Fruit fly (Drosophila melanogaster): Measurements from ENCODE around the gene CG34451.

Gene CG34451

dm6 chr3L:15704250-15704985, 12.6 kb upstream of the CG34451 start:
- TF ChIP-seq CG4496 (GFP tag; IDR thresholded peaks at IDR 0.05): no peak
- peak; percentile 40 for TF ChIP-seq CG34367 (tag; optimal IDR thresholded peaks at IDR 0.05)
- TF ChIP-seq CG8301 (tag; optimal IDR thresholded peaks at IDR 0.05): peak; percentile 64
- TF ChIP-seq CG14655 (GFP tag; optimal IDR thresholded peaks at IDR 0.05): peak; percentile 75
- TF ChIP-seq CG17806 (tag; optimal IDR thresholded peaks at IDR 0.05): peak; percentile 53
- no peak for TF ChIP-seq CG12605 (GFP tag; IDR thresholded peaks at IDR 0.05)
- TF ChIP-seq EcR (GFP tag; optimal IDR thresholded peaks at IDR 0.05): peak; percentile 30
- peak; percentile 64 for TF ChIP-seq CG9948 (tag; optimal IDR thresholded peaks at IDR 0.05)
- TF ChIP-seq CG15710 (tag; optimal IDR thresholded peaks at IDR 0.05): peak; percentile 54
- peak; percentile 70 for TF ChIP-seq CG8159 (tag; optimal IDR thresholded peaks at IDR 0.05)
- TF ChIP-seq rn (GFP tag; IDR thresholded peaks at IDR 0.05): no peak
- no peak for TF ChIP-seq Pif1A (GFP tag; optimal IDR thresholded peaks at IDR 0.05)

- TF ChIP-seq Pif1A (GFP tag; optimal IDR thresholded peaks at IDR 0.05): no peak
- no peak for TF ChIP-seq CG34367 (tag; optimal IDR thresholded peaks at IDR 0.05)
- TF ChIP-seq CG13204 (GFP tag; optimal IDR thresholded peaks at IDR 0.05): no peak
- TF ChIP-seq Pif1B (GFP tag; optimal IDR thresholded peaks at IDR 0.05): no peak
- no peak for TF ChIP-seq CG10348 (GFP tag; IDR thresholded peaks at IDR 0.05)
- TF ChIP-seq CG14655 (GFP tag; optimal IDR thresholded peaks at IDR 0.05): no peak
- TF ChIP-seq fd96Ca (GFP tag; IDR thresholded peaks at IDR 0.05): no peak
- no peak for TF ChIP-seq CG4496 (GFP tag; IDR thresholded peaks at IDR 0.05)
- no peak for TF ChIP-seq CG9948 (tag; optimal IDR thresholded peaks at IDR 0.05)
- no peak for TF ChIP-seq rn (GFP tag; IDR thresholded peaks at IDR 0.05)
- TF ChIP-seq EcR (GFP tag; optimal IDR thresholded peaks at IDR 0.05): no peak
- no peak for TF ChIP-seq CG32121 (GFP tag; IDR thresholded peaks at IDR 0.05)
- no peak for TF ChIP-seq gl (tag; optimal IDR thresholded peaks at IDR 0.05)
- TF ChIP-seq CG8159 (tag; optimal IDR thresholded peaks at IDR 0.05): no peak
- TF ChIP-seq CG17806 (tag; optimal IDR thresholded peaks at IDR 0.05): no peak
- no peak for TF ChIP-seq CG15710 (tag; optimal IDR thresholded peaks at IDR 0.05)
- no peak for TF ChIP-seq CG12605 (GFP tag; IDR thresholded peaks at IDR 0.05)
- no peak for TF ChIP-seq D1 (tag; optimal IDR thresholded peaks at IDR 0.05)
Measured at dm6 chr3L:15703330-15704119, 11.7 kb upstream of the CG34451 start.

- TF ChIP-seq Pif1B (GFP tag; optimal IDR thresholded peaks at IDR 0.05): no peak
- TF ChIP-seq CG4496 (GFP tag; IDR thresholded peaks at IDR 0.05): no peak
- no peak for TF ChIP-seq CG17806 (tag; optimal IDR thresholded peaks at IDR 0.05)
- TF ChIP-seq CG32121 (GFP tag; IDR thresholded peaks at IDR 0.05): no peak
- TF ChIP-seq CG34367 (tag; optimal IDR thresholded peaks at IDR 0.05): no peak
Measured at dm6 chr3L:15702191-15702590, 10.3 kb upstream of the CG34451 start.

dm6 chr3L:15700338-15700966, 8.6 kb upstream of the CG34451 start:
- TF ChIP-seq CG34367 (tag; optimal IDR thresholded peaks at IDR 0.05) (peak; percentile 80), CG17806 (tag; optimal IDR thresholded peaks at IDR 0.05) (peak; percentile 83), CG14655 (GFP tag; optimal IDR thresholded peaks at IDR 0.05) (peak; percentile 73), CG8301 (tag; optimal IDR thresholded peaks at IDR 0.05) (peak; percentile 39), CG9948 (tag; optimal IDR thresholded peaks at IDR 0.05) (peak; percentile 85), Pif1B (GFP tag; optimal IDR thresholded peaks at IDR 0.05) (peak; percentile 15), CG12605 (GFP tag; IDR thresholded peaks at IDR 0.05) (no peak), CG15710 (tag; optimal IDR thresholded peaks at IDR 0.05) (peak; percentile 80), CG4496 (GFP tag; IDR thresholded peaks at IDR 0.05) (no peak), fd96Ca (GFP tag; IDR thresholded peaks at IDR 0.05) (no peak), D1 (tag; optimal IDR thresholded peaks at IDR 0.05) (peak; percentile 85), Snoo (tag; optimal IDR thresholded peaks at IDR 0.05) (peak; percentile 82), Pif1A (GFP tag; optimal IDR thresholded peaks at IDR 0.05) (peak; percentile 47), CG8159 (tag; optimal IDR thresholded peaks at IDR 0.05) (peak; percentile 82)

- no peak for TF ChIP-seq CG8159 (tag; optimal IDR thresholded peaks at IDR 0.05)
- TF ChIP-seq fd96Ca (GFP tag; IDR thresholded peaks at IDR 0.05): no peak
- no peak for TF ChIP-seq CG15710 (tag; optimal IDR thresholded peaks at IDR 0.05)
- TF ChIP-seq CG8301 (tag; optimal IDR thresholded peaks at IDR 0.05): no peak
- no peak for TF ChIP-seq CG17806 (tag; optimal IDR thresholded peaks at IDR 0.05)
- TF ChIP-seq gl (tag; optimal IDR thresholded peaks at IDR 0.05): no peak
- peak; percentile 16 for TF ChIP-seq Pif1B (GFP tag; optimal IDR thresholded peaks at IDR 0.05)
- TF ChIP-seq EcR (GFP tag; optimal IDR thresholded peaks at IDR 0.05): peak; percentile 10
- TF ChIP-seq Ets98B (GFP tag; IDR thresholded peaks at IDR 0.05): peak; percentile 26; the same call in 1 of the 2 replicates
- TF ChIP-seq CG10348 (GFP tag; IDR thresholded peaks at IDR 0.05): no peak
- TF ChIP-seq D1 (tag; optimal IDR thresholded peaks at IDR 0.05): no peak
- TF ChIP-seq CG13204 (GFP tag; optimal IDR thresholded peaks at IDR 0.05): peak; percentile 17
- TF ChIP-seq CG34367 (tag; optimal IDR thresholded peaks at IDR 0.05): no peak
- no peak for TF ChIP-seq CG14655 (GFP tag; optimal IDR thresholded peaks at IDR 0.05)
- TF ChIP-seq Snoo (tag; optimal IDR thresholded peaks at IDR 0.05): no peak
- TF ChIP-seq CG9948 (tag; optimal IDR thresholded peaks at IDR 0.05): no peak
- no peak for TF ChIP-seq CG32121 (GFP tag; IDR thresholded peaks at IDR 0.05)
- no peak for TF ChIP-seq rn (GFP tag; IDR thresholded peaks at IDR 0.05)
- peak; percentile 48; the same call in 2 of the 3 replicates for TF ChIP-seq CG4496 (GFP tag; IDR thresholded peaks at IDR 0.05)
- no peak for TF ChIP-seq Pif1A (GFP tag; optimal IDR thresholded peaks at IDR 0.05)
- no peak for TF ChIP-seq CG12605 (GFP tag; IDR thresholded peaks at IDR 0.05)
Measured at dm6 chr3L:15699626-15700337, 7.9 kb upstream of the CG34451 start, which contains the start of gene comm2. Gene comm2 (minus strand): TSS chr3L:15699850.

Measured in whole organism, pupa.